Fruit fly (Drosophila melanogaster) whole organism, adult: ENCODE results near the gene Snapin.

Experiments
- CG11617 ChIP-seq: fragments of 200-800 bp; sonication (Bioruptor generic); optimal IDR thresholded peaks from 2 replicates; lab custom pipeline; 2017; ENCODE audit warnings: mild to moderate bottlenecking, missing biosample characterization, missing genetic modification reagents, missing genetic modification characterization
- CG12768 ChIP-seq: fragments of 200-800 bp; sonication (Bioruptor generic); optimal IDR thresholded peaks from 2 replicates; lab custom pipeline; 2017; ENCODE audit warnings: missing biosample characterization, missing genetic modification characterization, mild to moderate bottlenecking, moderate library complexity, missing genetic modification reagents
- CG14711 ChIP-seq: fragments of 200-800 bp; sonication (Bioruptor generic); optimal IDR thresholded peaks from 2 replicates; lab custom pipeline; 2018; ENCODE audit warnings: missing biosample characterization, mild to moderate bottlenecking, missing genetic modification characterization, moderate library complexity
- CG1620 ChIP-seq: fragments of 200-800 bp; sonication (Bioruptor generic); optimal IDR thresholded peaks from 2 replicates; lab custom pipeline; 2016; ENCODE audit warnings: missing biosample characterization, missing genetic modification characterization
- CG33017 ChIP-seq: fragments of 200-800 bp; sonication (Bioruptor generic); optimal IDR thresholded peaks from 2 replicates; lab custom pipeline; 2018; ENCODE audit warnings: missing biosample characterization, mild to moderate bottlenecking, missing genetic modification characterization, moderate library complexity
- CG5204 ChIP-seq: fragments of 200-800 bp; sonication (Bioruptor generic); optimal IDR thresholded peaks from 2 replicates; lab custom pipeline; 2016; ENCODE audit warnings: missing biosample characterization, missing genetic modification characterization
- CG7045 ChIP-seq: fragments of 200-800 bp; sonication (Bioruptor generic); optimal IDR thresholded peaks from 2 replicates; lab custom pipeline; 2017; ENCODE audit warnings: missing biosample characterization, mild to moderate bottlenecking, missing genetic modification characterization
- CG7101 ChIP-seq: fragments of 200-800 bp; sonication (Bioruptor generic); optimal IDR thresholded peaks from 2 replicates; lab custom pipeline; 2018; ENCODE audit warnings: missing biosample characterization, mild to moderate bottlenecking, missing genetic modification characterization, moderate library complexity
- Clk ChIP-seq: fragments of 200-800 bp; sonication (Bioruptor generic); optimal IDR thresholded peaks from 2 replicates; lab custom pipeline; 2017; ENCODE audit warnings: missing biosample characterization, missing genetic modification characterization
- Crg-1 ChIP-seq: fragments of 200-800 bp; sonication (Bioruptor generic); optimal IDR thresholded peaks from 2 replicates; lab custom pipeline; 2016; ENCODE audit warnings: missing biosample characterization, missing genetic modification characterization
- Hr96 ChIP-seq: fragments of 200-800 bp; sonication (Bioruptor generic); optimal IDR thresholded peaks from 2 replicates; lab custom pipeline; 2016; ENCODE audit warnings: missing biosample characterization, missing genetic modification characterization
- Mnt ChIP-seq: fragments of 200-800 bp; sonication (Bioruptor generic); optimal IDR thresholded peaks from 2 replicates; lab custom pipeline; 2016; ENCODE audit warnings: missing biosample characterization, mild to moderate bottlenecking, missing genetic modification characterization
- bab1 ChIP-seq: fragments of 200-800 bp; sonication (Bioruptor generic); optimal IDR thresholded peaks from 3 replicates; lab custom pipeline; 2019; ENCODE audit warnings: missing biosample characterization, mild to moderate bottlenecking, missing genetic modification characterization, moderate library complexity
- cic ChIP-seq: fragments of 200-800 bp; sonication (Bioruptor generic); optimal IDR thresholded peaks from 2 replicates; lab custom pipeline; 2017; ENCODE audit warnings: missing biosample characterization, mild to moderate bottlenecking, missing genetic modification characterization, moderate library complexity
- cnc ChIP-seq, 2 experiments: fragments of >200 bp; optimal IDR thresholded peaks; 2 replicates each; lab custom pipeline; 2017
- kay ChIP-seq: fragments of 200-800 bp; sonication (Bioruptor generic); peaks from one replicate; lab custom pipeline; 2016; ENCODE audit warnings: missing biosample characterization, missing genetic modification characterization, borderline replicate concordance
- ovo ChIP-seq: fragments of 200-800 bp; sonication (Bioruptor generic); optimal IDR thresholded peaks from 2 replicates; lab custom pipeline; 2016; ENCODE audit warnings: missing biosample characterization, missing genetic modification characterization
- pad ChIP-seq: fragments of 200-800 bp; sonication (Bioruptor generic); optimal IDR thresholded peaks from 3 replicates; lab custom pipeline; 2017; ENCODE audit warnings: missing biosample characterization, missing genetic modification characterization, mild to moderate bottlenecking, moderate library complexity, missing genetic modification reagents
- tj ChIP-seq: fragments of 200-800 bp; sonication (Bioruptor generic); optimal IDR thresholded peaks from 3 replicates; lab custom pipeline; 2017; ENCODE audit warnings: missing biosample characterization, mild to moderate bottlenecking, missing genetic modification characterization, moderate library complexity
- toe ChIP-seq: fragments of 200-800 bp; sonication (Bioruptor generic); optimal IDR thresholded peaks from 2 replicates; lab custom pipeline; 2016; ENCODE audit warnings: missing biosample characterization, missing genetic modification characterization

Snapin gene

DNA sequence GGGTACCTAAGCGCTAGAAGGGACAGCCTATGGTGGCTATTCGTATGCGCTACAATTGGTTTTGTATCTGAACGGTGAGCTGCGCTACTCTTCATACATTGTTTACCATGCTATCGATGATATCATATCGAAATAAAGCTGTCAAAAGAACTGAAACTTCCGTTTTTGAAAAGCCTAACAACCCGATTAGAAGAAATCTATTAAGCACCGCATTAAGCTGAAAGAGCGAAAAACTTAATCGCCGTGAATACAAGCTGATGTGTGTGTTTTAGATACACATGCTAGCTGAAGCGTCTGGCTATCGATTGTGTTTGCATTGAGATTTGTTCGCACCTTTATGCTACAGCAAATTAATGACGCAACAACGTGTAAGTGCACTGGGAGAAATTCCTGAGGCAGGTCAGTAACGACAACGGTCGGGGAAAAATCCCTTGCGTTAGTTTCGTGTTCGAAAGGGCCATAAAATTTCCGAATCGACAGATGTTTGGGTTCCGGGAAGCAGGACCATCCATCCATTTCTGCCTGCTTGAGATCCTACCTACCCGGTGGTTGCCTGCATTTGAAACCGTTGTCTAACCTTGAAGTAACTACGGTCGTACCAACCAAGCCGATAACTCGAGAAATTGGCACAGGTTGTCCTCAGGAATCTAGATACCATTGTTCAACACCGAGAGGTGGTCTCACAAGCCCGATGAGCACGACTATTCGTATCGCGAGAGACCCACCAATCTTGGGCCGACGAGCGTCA, 9.0 kb downstream of the Snapin start:
- peak; percentile 40 for TF ChIP-seq CG11617
- TF ChIP-seq CG7045 (GFP tag; lab: Kevin White, UChicago) = peak; percentile 53
- peak; percentile 36 for TF ChIP-seq CG12768 (GFP tag; lab: Kevin White, UChicago)
- peak; percentile 60 for TF ChIP-seq CG14711 (tag; lab: Kevin White, UChicago)
- no peak for TF ChIP-seq bab1 (GFP tag; lab: Kevin White, UChicago)
- TF ChIP-seq Hr96 (GFP tag; lab: Kevin White, UChicago) = peak; percentile 4
- peak; percentile 32 for TF ChIP-seq Crg-1 (GFP tag; lab: Kevin White, UChicago)
- no peak for TF ChIP-seq Mnt (GFP tag; lab: Kevin White, UChicago)
- peak; percentile 1 for TF ChIP-seq toe (GFP tag; lab: Kevin White, UChicago)
- peak; percentile 56 for TF ChIP-seq CG7101
- TF ChIP-seq cnc (optimal IDR thresholded peaks at IDR 0.05; lab: Kevin White, UChicago) = no peak
- peak; percentile 86 for TF ChIP-seq CG33017 (tag; lab: Kevin White, UChicago)
- peak; percentile 52 for TF ChIP-seq tj (GFP tag; lab: Kevin White, UChicago)

DNA sequence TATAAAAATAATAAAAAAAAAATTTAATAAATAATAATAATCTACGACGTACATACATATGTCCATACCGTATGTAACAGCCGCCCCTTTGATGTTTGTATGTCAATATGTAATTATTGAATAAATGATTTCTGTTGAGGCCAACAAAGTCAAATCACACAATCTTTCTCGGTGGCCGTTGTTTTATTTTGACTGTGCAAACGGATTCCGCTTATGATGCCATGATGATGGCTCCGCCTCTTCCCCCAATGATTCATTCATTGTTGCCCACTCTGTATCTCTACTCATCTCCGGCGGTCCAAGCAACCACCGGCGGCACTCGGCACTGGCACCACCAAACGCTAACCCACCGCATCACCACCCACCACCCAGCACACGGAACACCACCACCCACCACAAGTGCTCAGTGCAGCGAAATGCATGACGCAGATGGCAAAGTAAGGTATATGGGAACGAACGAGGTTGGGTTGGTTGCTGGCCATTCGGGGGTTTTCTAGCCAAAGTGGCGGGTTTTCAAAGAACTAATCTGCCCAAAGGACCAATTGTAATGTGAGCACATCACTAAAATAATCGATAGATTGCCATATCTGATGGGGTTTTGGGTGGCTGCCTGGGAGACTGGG, 10.2 kb downstream of the Snapin start:
- TF ChIP-seq tj (GFP tag; lab: Kevin White, UChicago) (peak; percentile 40), ovo (GFP tag; lab: Kevin White, UChicago) (no peak), CG14711 (tag; lab: Kevin White, UChicago) (no peak), Clk (GFP tag; lab: Kevin White, UChicago) (peak; percentile 54), Hr96 (GFP tag; lab: Kevin White, UChicago) (no peak), Mnt (GFP tag; lab: Kevin White, UChicago) (no peak), CG7101 (peak; percentile 21), CG5204 (no peak), CG7045 (GFP tag; lab: Kevin White, UChicago) (peak; percentile 7), kay (GFP tag; lab: Kevin White, UChicago) (no peak), CG12768 (GFP tag; lab: Kevin White, UChicago) (peak; percentile 80), cic (GFP tag; lab: Kevin White, UChicago) (peak; percentile 76), Crg-1 (GFP tag; lab: Kevin White, UChicago) (no peak), CG33017 (tag; lab: Kevin White, UChicago) (peak; percentile 40), bab1 (GFP tag; lab: Kevin White, UChicago) (peak; percentile 5), pad (GFP tag; lab: Kevin White, UChicago) (peak; percentile 27), cnc (optimal IDR thresholded peaks at IDR 0.05; lab: Kevin White, UChicago) (no peak), CG1620 (GFP tag; lab: Kevin White, UChicago) (no peak), toe (GFP tag; lab: Kevin White, UChicago) (no peak), CG11617 (no peak)

DNA sequence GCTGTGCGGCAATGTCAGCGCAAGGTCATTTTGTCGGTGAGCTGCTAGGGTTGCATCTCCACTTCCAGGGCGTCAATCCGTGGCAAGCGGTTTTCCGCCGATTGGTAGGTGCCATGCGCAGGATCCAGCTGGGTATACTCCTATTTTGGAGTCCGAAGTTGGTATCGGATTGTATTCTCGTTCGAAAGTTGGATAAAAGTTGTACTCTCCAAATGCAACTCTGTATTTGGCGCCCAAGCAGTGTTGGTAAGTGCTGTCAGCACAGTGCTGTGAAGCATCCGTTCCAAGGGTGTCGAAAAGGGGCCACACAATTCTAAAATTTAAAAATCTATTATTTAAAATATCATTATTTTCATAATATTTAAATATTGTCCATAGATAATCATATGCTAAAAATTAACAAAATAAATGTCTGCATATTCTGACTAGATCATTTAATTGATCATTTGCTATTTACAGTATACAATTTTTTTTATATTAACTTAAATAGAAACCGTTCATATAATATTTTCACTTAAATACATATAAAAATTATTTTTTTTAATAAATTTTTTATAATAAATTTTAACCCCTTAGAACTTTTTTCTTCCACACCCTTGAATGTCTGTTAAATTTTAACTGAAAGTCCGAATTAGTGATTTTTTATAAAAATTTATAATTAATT, 10.9 kb downstream of the Snapin start:
- TF ChIP-seq CG12768 (GFP tag; lab: Kevin White, UChicago) (peak; percentile 97), CG33017 (tag; lab: Kevin White, UChicago) (peak; percentile 98), toe (GFP tag; lab: Kevin White, UChicago) (no peak), tj (GFP tag; lab: Kevin White, UChicago) (peak; percentile 73), Crg-1 (GFP tag; lab: Kevin White, UChicago) (peak; percentile 97), ovo (GFP tag; lab: Kevin White, UChicago) (peak; percentile 95), cnc (optimal IDR thresholded peaks at IDR 0.05; lab: Kevin White, UChicago) (no peak), Hr96 (GFP tag; lab: Kevin White, UChicago) (peak; percentile 91), CG11617 (peak; percentile 95), bab1 (GFP tag; lab: Kevin White, UChicago) (peak; percentile 89), CG1620 (GFP tag; lab: Kevin White, UChicago) (peak; percentile 95), pad (GFP tag; lab: Kevin White, UChicago) (peak; percentile 90), CG7045 (GFP tag; lab: Kevin White, UChicago) (peak; percentile 95), CG14711 (tag; lab: Kevin White, UChicago) (peak; percentile 92), kay (GFP tag; lab: Kevin White, UChicago) (no peak), CG7101 (peak; percentile 97), Clk (GFP tag; lab: Kevin White, UChicago) (peak; percentile 89), cic (GFP tag; lab: Kevin White, UChicago) (peak; percentile 86), Mnt (GFP tag; lab: Kevin White, UChicago) (peak; percentile 93), CG5204 (no peak)

DNA sequence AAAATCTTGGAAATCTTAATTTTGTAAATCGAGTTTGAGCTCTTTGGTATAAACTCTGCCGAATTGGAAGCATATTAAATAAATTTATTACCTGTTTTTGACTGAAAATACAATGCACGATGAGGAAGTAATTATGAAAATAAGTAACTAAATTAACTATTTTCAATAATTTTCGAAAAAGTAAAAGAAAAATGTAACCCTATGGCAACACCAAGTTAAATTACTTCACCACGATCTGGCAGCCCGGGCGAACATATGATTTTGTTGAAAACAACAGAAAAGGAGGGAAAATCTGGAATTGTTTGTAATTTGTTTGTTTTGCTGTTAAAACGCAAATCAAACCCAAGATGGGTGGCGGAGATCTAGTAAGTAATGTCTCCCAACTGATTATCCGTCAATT, 14.6 kb downstream of the Snapin start, which contains the start of the genes CG9961 and Cwc25:
CG9961 (minus strand) TSS at position 83 of the 400 bp plus-strand sequence.
Cwc25 (plus strand) TSS at position 247 of the 400 bp plus-strand sequence.
- TF ChIP-seq CG14711 (tag; lab: Kevin White, UChicago) (peak; percentile 3), CG7101 (no peak), toe (GFP tag; lab: Kevin White, UChicago) (no peak)

DNA sequence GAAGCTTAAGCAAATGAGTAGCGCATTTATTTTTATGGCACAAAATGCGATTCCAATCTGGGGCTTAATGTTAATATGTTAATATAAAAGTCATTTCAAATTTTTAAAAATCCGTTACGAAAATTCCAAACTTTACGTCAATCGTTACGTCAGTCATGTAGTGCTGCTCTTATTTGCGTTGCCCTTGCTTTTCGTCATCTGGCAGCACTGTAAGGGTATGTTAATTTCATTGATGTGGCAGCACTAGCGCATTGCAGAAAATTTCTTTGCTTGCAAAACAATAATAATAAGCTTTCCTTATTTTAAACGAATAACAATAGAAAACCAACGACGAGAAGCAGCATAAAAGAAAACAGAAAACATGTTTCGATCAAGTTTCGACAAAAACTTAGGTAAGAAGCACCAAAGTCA, 19.7 kb downstream of the Snapin start, which contains the start of gene Hrs:
Hrs (plus strand) TSS at position 167 of the 411 bp plus-strand sequence.
- peak; percentile 42 for TF ChIP-seq cic (GFP tag; lab: Kevin White, UChicago)
- no peak for TF ChIP-seq cnc (optimal IDR thresholded peaks at IDR 0.05; lab: Kevin White, UChicago)
- peak; percentile 14 for TF ChIP-seq CG14711 (tag; lab: Kevin White, UChicago)
- no peak for TF ChIP-seq CG7045 (GFP tag; lab: Kevin White, UChicago)
- TF ChIP-seq bab1 (GFP tag; lab: Kevin White, UChicago) = peak; percentile 22
- TF ChIP-seq Hr96 (GFP tag; lab: Kevin White, UChicago) = no peak
- TF ChIP-seq Mnt (GFP tag; lab: Kevin White, UChicago) = peak; percentile 6
- TF ChIP-seq tj (GFP tag; lab: Kevin White, UChicago) = peak; percentile 42
- TF ChIP-seq CG7101 = no peak
